Worm (Caenorhabditis elegans) whole organism, young adult: ENCODE measurements around the gene sphr-1.

Experiments
- B0019.2 ChIP-seq: fragments of 200-800 bp; sonication (Bioruptor generic); conservative IDR thresholded peaks from 2 replicates; pipeline ENCODE4 v1.3.6; 2022; ENCODE audit warnings: missing genetic modification reagents, missing genetic modification characterization, missing compliant biosample characterization
- C06A6.2 ChIP-seq: fragments of 200-800 bp; sonication (Bioruptor generic); conservative IDR thresholded peaks from 2 replicates; pipeline ENCODE4 v1.3.6; 2022; ENCODE audit warnings: missing genetic modification characterization, missing compliant biosample characterization
- C17E4.6 ChIP-seq: fragments of 200-800 bp; sonication (Bioruptor generic); IDR thresholded peaks from 2 replicates; pipeline ENCODE4 v1.3.6; 2022; ENCODE audit warnings: missing genetic modification reagents, missing genetic modification characterization, missing compliant biosample characterization
- F10E7.11 ChIP-seq: sonication (generic microtip); optimal IDR thresholded peaks from 2 replicates; lab custom pipeline; 2017; ENCODE audit warnings: mild to moderate bottlenecking, missing genetic modification characterization, moderate library complexity, missing compliant biosample characterization
- F22D6.2 ChIP-seq: sonication (generic microtip); optimal IDR thresholded peaks from 2 replicates; lab custom pipeline; 2016; ENCODE audit warnings: mild to moderate bottlenecking, missing genetic modification characterization, missing compliant biosample characterization
- F39B2.1 ChIP-seq: fragments of 200-800 bp; sonication (Bioruptor generic); IDR thresholded peaks from 2 replicates; pipeline ENCODE4 v1.3.6; 2022; ENCODE audit warnings: missing genetic modification reagents, missing genetic modification characterization, missing compliant biosample characterization
- F55B11.4 ChIP-seq: sonication (generic microtip); optimal IDR thresholded peaks from 2 replicates; lab custom pipeline; 2016; ENCODE audit warnings: missing compliant biosample characterization, missing genetic modification characterization, borderline replicate concordance; ENCODE audit not compliant: insufficient read depth
- Y53G8AR.9 ChIP-seq: fragments of 200-800 bp; sonication (Bioruptor generic); conservative IDR thresholded peaks from 2 replicates; pipeline ENCODE4 v1.3.6; 2022; ENCODE audit warnings: missing genetic modification reagents, missing genetic modification characterization, missing compliant biosample characterization
- aptf-2 ChIP-seq: fragments of 200-800 bp; sonication (Bioruptor generic); conservative IDR thresholded peaks from 2 replicates; pipeline ENCODE4 v1.3.6; 2022; ENCODE audit warnings: missing genetic modification reagents, missing genetic modification characterization, missing compliant biosample characterization
- athp-1 ChIP-seq: sonication (generic microtip); optimal IDR thresholded peaks from 2 replicates; lab custom pipeline; 2017; ENCODE audit warnings: mild to moderate bottlenecking, missing genetic modification characterization, missing compliant biosample characterization
- bed-1 ChIP-seq: fragments of 200-800 bp; sonication (Bioruptor generic); IDR thresholded peaks from 2 replicates; pipeline ENCODE4 v1.3.6; 2022; ENCODE audit warnings: missing genetic modification reagents, missing genetic modification characterization, missing compliant biosample characterization
- ccch-3 ChIP-seq: fragments of 200-800 bp; sonication (Bioruptor generic); optimal IDR thresholded peaks from 2 replicates; lab custom pipeline; 2018; ENCODE audit warnings: mild to moderate bottlenecking, missing genetic modification characterization, missing compliant biosample characterization
- cebp-2 ChIP-seq: fragments of 200-800 bp; sonication (Bioruptor generic); IDR thresholded peaks from 2 replicates; pipeline ENCODE4 v1.3.6; 2022; ENCODE audit warnings: missing genetic modification characterization, missing compliant biosample characterization
- ceh-58 ChIP-seq: fragments of 200-800 bp; sonication (Bioruptor generic); IDR thresholded peaks from 2 replicates; pipeline ENCODE4 v1.3.6; 2022; ENCODE audit warnings: missing genetic modification characterization, missing compliant biosample characterization
- ceh-91 ChIP-seq: fragments of 200-800 bp; sonication (Bioruptor generic); IDR thresholded peaks from 2 replicates; pipeline ENCODE4 v1.3.6; 2022; ENCODE audit warnings: missing genetic modification reagents, missing genetic modification characterization, missing compliant biosample characterization
- chd-7 ChIP-seq: sonication (generic microtip); optimal IDR thresholded peaks from 2 replicates; lab custom pipeline; 2016; ENCODE audit warnings: mild to moderate bottlenecking, missing genetic modification characterization, moderate library complexity, missing compliant biosample characterization
- dox-1 ChIP-seq: fragments of 200-800 bp; sonication (Bioruptor generic); IDR thresholded peaks from 2 replicates; pipeline ENCODE4 v1.3.6; 2022; ENCODE audit warnings: missing genetic modification reagents, missing genetic modification characterization, missing compliant biosample characterization
- egl-44 ChIP-seq: fragments of 200-800 bp; sonication (Bioruptor generic); IDR thresholded peaks from 2 replicates; pipeline ENCODE4 v1.3.6; 2022; ENCODE audit warnings: missing genetic modification reagents, missing genetic modification characterization, missing compliant biosample characterization
- egrh-3 ChIP-seq: fragments of 200-800 bp; sonication (Bioruptor generic); IDR thresholded peaks from 2 replicates; pipeline ENCODE4 v1.3.6; 2022; ENCODE audit warnings: missing genetic modification reagents, missing genetic modification characterization, missing compliant biosample characterization
- ets-4 ChIP-seq: fragments of 200-800 bp; sonication (Bioruptor generic); optimal IDR thresholded peaks from 2 replicates; lab custom pipeline; 2018; ENCODE audit warnings: mild to moderate bottlenecking, missing genetic modification characterization, missing compliant biosample characterization
- hlh-12 ChIP-seq: sonication (generic microtip); optimal IDR thresholded peaks from 2 replicates; lab custom pipeline; 2016; ENCODE audit warnings: missing genetic modification characterization, missing compliant biosample characterization
- lin-35 ChIP-seq, 3 experiments: fragments of 150-350 bp in 2 of 3; sonication (generic microtip) in 1 of 3; optimal IDR thresholded peaks; 2 replicates each; lab custom pipeline; 2014 to 2018; ENCODE audit warnings: missing biosample characterization in 3 of 3, missing genetic modification characterization in 3 of 3, missing genetic modification reagents in 3 of 3
- madf-10 ChIP-seq: sonication (generic microtip); optimal IDR thresholded peaks from 2 replicates; lab custom pipeline; 2016; ENCODE audit warnings: mild to moderate bottlenecking, missing genetic modification characterization, missing compliant biosample characterization
- madf-3 ChIP-seq: fragments of 200-800 bp; sonication (Bioruptor generic); IDR thresholded peaks from 2 replicates; pipeline ENCODE4 v1.3.6; 2022; ENCODE audit warnings: missing genetic modification reagents, missing genetic modification characterization, missing compliant biosample characterization
- madf-6 ChIP-seq: fragments of 200-800 bp; sonication (Bioruptor generic); IDR thresholded peaks from 2 replicates; pipeline ENCODE4 v1.3.6; 2022; ENCODE audit warnings: missing genetic modification reagents, missing genetic modification characterization, missing compliant biosample characterization
- nhr-80 ChIP-seq: sonication (generic microtip); optimal IDR thresholded peaks from 2 replicates; lab custom pipeline; 2016; ENCODE audit warnings: missing genetic modification characterization, missing compliant biosample characterization
- rcor-1 ChIP-seq: fragments of 200-800 bp; sonication (Bioruptor generic); IDR thresholded peaks from 2 replicates; pipeline ENCODE4 v1.3.6; 2022; ENCODE audit warnings: missing genetic modification reagents, missing genetic modification characterization, missing compliant biosample characterization
- snpc-1.1 ChIP-seq: sonication (generic microtip); optimal IDR thresholded peaks from 2 replicates; lab custom pipeline; 2017; ENCODE audit warnings: missing genetic modification characterization, mild to moderate bottlenecking, missing compliant biosample characterization, antibody characterized with exemption, moderate library complexity, missing genotype, missing genetic modification reagents; ENCODE audit not compliant: insufficient read depth
- tbp1 ChIP-seq: fragments of 200-800 bp; sonication (Bioruptor generic); optimal IDR thresholded peaks from 2 replicates; lab custom pipeline; 2018; ENCODE audit warnings: mild to moderate bottlenecking, missing genetic modification characterization, missing compliant biosample characterization
- unc-130 ChIP-seq: sonication (generic microtip); optimal IDR thresholded peaks from 2 replicates; lab custom pipeline; 2016; ENCODE audit warnings: missing genetic modification reagents, missing genetic modification characterization, missing compliant biosample characterization
- zfh-2 ChIP-seq: fragments of 200-800 bp; sonication (Bioruptor generic); conservative IDR thresholded peaks from 2 replicates; pipeline ENCODE4 v1.3.6; 2022; ENCODE audit warnings: missing genetic modification reagents, missing genetic modification characterization, missing compliant biosample characterization
- zim-3 ChIP-seq: sonication (generic microtip); optimal IDR thresholded peaks from 2 replicates; lab custom pipeline; 2017; ENCODE audit warnings: mild to moderate bottlenecking, missing genetic modification characterization, moderate library complexity, missing compliant biosample characterization
- ztf-22 ChIP-seq: fragments of 200-800 bp; sonication (Bioruptor generic); optimal IDR thresholded peaks from 2 replicates; lab custom pipeline; 2018; ENCODE audit warnings: mild to moderate bottlenecking, missing genetic modification characterization, moderate library complexity, missing compliant biosample characterization
- ztf-26 ChIP-seq: sonication (generic microtip); optimal IDR thresholded peaks from 2 replicates; lab custom pipeline; 2017; ENCODE audit warnings: missing genetic modification characterization, missing compliant biosample characterization
- ztf-6 ChIP-seq: fragments of 200-800 bp; sonication (Bioruptor generic); IDR thresholded peaks from 2 replicates; pipeline ENCODE4 v1.3.6; 2022; ENCODE audit warnings: missing genetic modification reagents, missing genetic modification characterization, missing compliant biosample characterization

sphr-1 gene

DNA sequence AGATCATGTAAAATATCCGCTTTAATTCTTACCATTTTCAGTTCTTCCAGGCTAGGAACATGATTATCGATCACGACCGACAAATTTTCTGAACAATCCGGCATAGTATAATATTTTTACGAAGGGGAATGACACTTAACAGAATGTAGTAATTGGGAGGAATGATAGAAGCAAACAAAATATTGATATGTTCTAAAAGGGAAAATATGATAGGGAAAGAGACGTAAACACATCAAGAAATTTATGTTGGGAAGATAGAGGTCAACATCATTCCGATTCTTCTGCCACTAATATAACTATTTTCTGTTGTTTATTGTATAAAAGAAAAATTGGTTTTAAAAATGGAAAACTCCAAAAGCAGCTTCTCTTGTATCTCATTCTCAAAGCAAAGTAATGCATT lies 5.7 kb downstream of the sphr-1 start, which contains the start of gene C24B5.4:
Gene C24B5.4, minus strand, starts transcription at position 206 of the 400 bp plus-strand sequence.
- TF ChIP-seq dox-1 (GFP tag; lab: Robert Waterston, UW): no peak
- TF ChIP-seq ccch-3 (GFP tag; lab: Kevin White, UChicago): no peak
- TF ChIP-seq nhr-80 (tag; lab: Kevin White, UChicago): peak; percentile 19
- no peak for TF ChIP-seq hlh-12
- TF ChIP-seq B0019.2 (GFP tag; lab: Robert Waterston, UW): no peak
- no peak for TF ChIP-seq tbp1 (GFP tag; lab: Kevin White, UChicago)
- TF ChIP-seq unc-130 (GFP tag; lab: Kevin White, UChicago): no peak

DNA sequence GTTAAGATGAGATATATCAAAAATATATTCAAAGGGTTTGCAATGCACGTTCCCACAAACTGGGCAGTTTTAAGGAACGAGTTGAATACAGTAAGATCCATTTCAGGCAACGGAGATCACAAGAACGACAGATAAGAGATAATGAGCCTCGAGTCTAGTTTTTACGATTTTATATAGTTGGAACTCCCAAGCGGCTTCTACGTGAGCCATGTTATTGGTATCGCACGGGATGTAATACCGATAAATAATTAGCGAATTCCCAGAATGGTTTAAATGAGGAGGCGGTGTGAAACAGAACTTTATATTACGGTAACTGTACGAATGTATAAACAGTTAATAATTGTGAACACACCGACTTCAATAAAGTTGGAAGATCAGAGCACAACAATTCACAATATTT lies 7.5 kb downstream of the sphr-1 start, which contains the start of gene str-177:
Gene str-177, minus strand, starts transcription at position 101 of the 400 bp plus-strand sequence.
- TF ChIP-seq ztf-6 (GFP tag; lab: Robert Waterston, UW) (no peak), ztf-26 (tag; lab: Kevin White, UChicago) (no peak), F39B2.1 (GFP tag; lab: Robert Waterston, UW) (no peak), madf-3 (no peak), ceh-91 (GFP tag; lab: Robert Waterston, UW) (no peak), snpc-1.1 (tag; lab: Kevin White, UChicago) (no peak), C06A6.2 (GFP tag; lab: Robert Waterston, UW) (no peak), ets-4 (GFP tag; lab: Kevin White, UChicago) (no peak), C17E4.6 (GFP tag; lab: Robert Waterston, UW) (no peak), egl-44 (no peak), bed-1 (GFP tag; lab: Robert Waterston, UW) (no peak), aptf-2 (no peak), zfh-2 (GFP tag; lab: Robert Waterston, UW) (no peak), ceh-58 (GFP tag; lab: Robert Waterston, UW) (no peak), athp-1 (tag; lab: Kevin White, UChicago) (no peak), F22D6.2 (no peak), chd-7 (tag; lab: Kevin White, UChicago) (no peak), lin-35 (GFP tag; optimal IDR thresholded peaks at IDR 0.05; lab: Kevin White, UChicago) (no peak), F55B11.4 (no peak)

ce11 chrV:9202710-9203109 lies 11.3 kb downstream of the sphr-1 start, which contains the start of gene asp-2:
asp-2 (plus strand) TSS chrV:9203077.
- TF ChIP-seq nhr-80 (tag; lab: Kevin White, UChicago): peak; percentile 73
- no peak for TF ChIP-seq egrh-3 (GFP tag; lab: Robert Waterston, UW)

DNA sequence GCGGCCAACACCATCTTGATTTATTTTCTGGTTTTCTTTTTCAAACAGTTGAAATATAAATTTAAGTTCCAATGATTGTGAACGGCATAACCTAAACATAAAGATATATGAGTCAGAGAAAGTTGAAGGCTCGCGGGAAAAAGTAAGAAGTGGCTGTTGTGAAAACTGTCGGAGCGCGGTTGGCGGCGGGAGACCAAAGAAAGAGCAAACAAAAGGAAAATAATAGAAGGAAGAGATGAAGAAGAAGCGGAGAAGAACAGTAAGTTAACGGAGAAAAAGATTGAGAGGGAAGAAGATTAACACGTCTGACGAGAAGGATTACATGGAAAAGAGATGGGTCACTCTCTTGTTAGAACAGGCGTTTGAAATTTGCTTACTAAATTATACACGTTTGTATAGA lies 16.0 kb downstream of the sphr-1 start, which contains the start of gene inx-10:
Gene inx-10, minus strand, starts transcription at position 101 of the 400 bp plus-strand sequence.
- TF ChIP-seq ztf-22 (GFP tag; lab: Kevin White, UChicago) (no peak), egl-44 (no peak), F10E7.11 (tag; lab: Kevin White, UChicago) (no peak), madf-6 (GFP tag; lab: Robert Waterston, UW) (no peak), zim-3 (no peak), rcor-1 (GFP tag; lab: Robert Waterston, UW) (no peak), cebp-2 (GFP tag; lab: Robert Waterston, UW) (no peak), Y53G8AR.9 (GFP tag; lab: Robert Waterston, UW) (no peak), madf-10 (tag; lab: Kevin White, UChicago) (no peak)
